Fruit fly (Drosophila melanogaster) whole organism, adult: ENCODE results near the gene PolD1.

Experiments
- CG11617 ChIP-seq: fragments of 200-800 bp; sonication (Bioruptor generic); optimal IDR thresholded peaks from 2 replicates; lab custom pipeline; 2017; ENCODE audit warnings: mild to moderate bottlenecking, missing biosample characterization, missing genetic modification reagents, missing genetic modification characterization
- CG12768 ChIP-seq: fragments of 200-800 bp; sonication (Bioruptor generic); optimal IDR thresholded peaks from 2 replicates; lab custom pipeline; 2017; ENCODE audit warnings: missing biosample characterization, missing genetic modification characterization, mild to moderate bottlenecking, moderate library complexity, missing genetic modification reagents
- CG14711 ChIP-seq: fragments of 200-800 bp; sonication (Bioruptor generic); optimal IDR thresholded peaks from 2 replicates; lab custom pipeline; 2018; ENCODE audit warnings: missing biosample characterization, mild to moderate bottlenecking, missing genetic modification characterization, moderate library complexity
- CG1620 ChIP-seq: fragments of 200-800 bp; sonication (Bioruptor generic); optimal IDR thresholded peaks from 2 replicates; lab custom pipeline; 2016; ENCODE audit warnings: missing biosample characterization, missing genetic modification characterization
- CG33017 ChIP-seq: fragments of 200-800 bp; sonication (Bioruptor generic); optimal IDR thresholded peaks from 2 replicates; lab custom pipeline; 2018; ENCODE audit warnings: missing biosample characterization, mild to moderate bottlenecking, missing genetic modification characterization, moderate library complexity
- CG5204 ChIP-seq: fragments of 200-800 bp; sonication (Bioruptor generic); optimal IDR thresholded peaks from 2 replicates; lab custom pipeline; 2016; ENCODE audit warnings: missing biosample characterization, missing genetic modification characterization
- CG7045 ChIP-seq: fragments of 200-800 bp; sonication (Bioruptor generic); optimal IDR thresholded peaks from 2 replicates; lab custom pipeline; 2017; ENCODE audit warnings: missing biosample characterization, mild to moderate bottlenecking, missing genetic modification characterization
- CG7101 ChIP-seq: fragments of 200-800 bp; sonication (Bioruptor generic); optimal IDR thresholded peaks from 2 replicates; lab custom pipeline; 2018; ENCODE audit warnings: missing biosample characterization, mild to moderate bottlenecking, missing genetic modification characterization, moderate library complexity
- Clk ChIP-seq: fragments of 200-800 bp; sonication (Bioruptor generic); optimal IDR thresholded peaks from 2 replicates; lab custom pipeline; 2017; ENCODE audit warnings: missing biosample characterization, missing genetic modification characterization
- Crg-1 ChIP-seq: fragments of 200-800 bp; sonication (Bioruptor generic); optimal IDR thresholded peaks from 2 replicates; lab custom pipeline; 2016; ENCODE audit warnings: missing biosample characterization, missing genetic modification characterization
- Hr96 ChIP-seq: fragments of 200-800 bp; sonication (Bioruptor generic); optimal IDR thresholded peaks from 2 replicates; lab custom pipeline; 2016; ENCODE audit warnings: missing biosample characterization, missing genetic modification characterization
- Mnt ChIP-seq: fragments of 200-800 bp; sonication (Bioruptor generic); optimal IDR thresholded peaks from 2 replicates; lab custom pipeline; 2016; ENCODE audit warnings: missing biosample characterization, mild to moderate bottlenecking, missing genetic modification characterization
- bab1 ChIP-seq: fragments of 200-800 bp; sonication (Bioruptor generic); optimal IDR thresholded peaks from 3 replicates; lab custom pipeline; 2019; ENCODE audit warnings: missing biosample characterization, mild to moderate bottlenecking, missing genetic modification characterization, moderate library complexity
- cic ChIP-seq: fragments of 200-800 bp; sonication (Bioruptor generic); optimal IDR thresholded peaks from 2 replicates; lab custom pipeline; 2017; ENCODE audit warnings: missing biosample characterization, mild to moderate bottlenecking, missing genetic modification characterization, moderate library complexity
- cnc ChIP-seq, 2 experiments: fragments of >200 bp; optimal IDR thresholded peaks; 2 replicates each; lab custom pipeline; 2017
- kay ChIP-seq: fragments of 200-800 bp; sonication (Bioruptor generic); peaks from one replicate; lab custom pipeline; 2016; ENCODE audit warnings: missing biosample characterization, missing genetic modification characterization, borderline replicate concordance
- ovo ChIP-seq: fragments of 200-800 bp; sonication (Bioruptor generic); optimal IDR thresholded peaks from 2 replicates; lab custom pipeline; 2016; ENCODE audit warnings: missing biosample characterization, missing genetic modification characterization
- pad ChIP-seq: fragments of 200-800 bp; sonication (Bioruptor generic); optimal IDR thresholded peaks from 3 replicates; lab custom pipeline; 2017; ENCODE audit warnings: missing biosample characterization, missing genetic modification characterization, mild to moderate bottlenecking, moderate library complexity, missing genetic modification reagents
- tj ChIP-seq: fragments of 200-800 bp; sonication (Bioruptor generic); optimal IDR thresholded peaks from 3 replicates; lab custom pipeline; 2017; ENCODE audit warnings: missing biosample characterization, mild to moderate bottlenecking, missing genetic modification characterization, moderate library complexity
- toe ChIP-seq: fragments of 200-800 bp; sonication (Bioruptor generic); optimal IDR thresholded peaks from 2 replicates; lab custom pipeline; 2016; ENCODE audit warnings: missing biosample characterization, missing genetic modification characterization

Gene PolD1

DNA sequence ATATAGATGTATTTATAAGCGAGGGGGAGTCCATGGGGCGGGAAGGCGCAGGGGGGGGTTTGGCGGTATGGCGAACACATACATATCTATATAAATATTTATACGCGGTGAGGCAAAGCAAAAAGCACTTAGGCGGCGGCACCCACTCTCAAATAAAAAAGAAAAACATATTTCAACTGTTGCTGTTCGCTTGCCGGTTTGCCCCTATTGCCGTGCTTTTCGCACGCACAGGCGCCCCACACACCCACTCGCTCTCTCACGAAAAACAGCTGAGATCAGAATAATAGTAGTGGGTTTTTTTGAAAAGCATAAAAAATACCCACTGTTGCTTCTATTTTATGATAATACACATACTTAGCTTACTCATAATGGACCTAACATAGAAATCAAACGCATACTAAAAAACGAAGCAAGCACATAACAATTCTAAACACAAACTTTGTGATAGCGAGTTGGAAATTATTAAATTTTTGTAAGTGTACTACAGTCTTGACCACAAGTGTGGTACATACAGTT, 13.6 kb upstream of the PolD1 start:
- TF ChIP-seq CG14711 (tag; lab: Kevin White, UChicago) (peak; percentile 79), pad (GFP tag; lab: Kevin White, UChicago) (peak; percentile 59), Hr96 (peak; percentile 90), cnc (optimal IDR thresholded peaks at IDR 0.05; lab: Kevin White, UChicago) (no peak), CG5204 (GFP tag; lab: Kevin White, UChicago) (peak; percentile 94), bab1 (GFP tag; lab: Kevin White, UChicago) (peak; percentile 45), Crg-1 (GFP tag; lab: Kevin White, UChicago) (peak; percentile 57), CG11617 (peak; percentile 80), CG12768 (GFP tag; lab: Kevin White, UChicago) (peak; percentile 91), CG33017 (tag; lab: Kevin White, UChicago) (peak; percentile 93), CG1620 (GFP tag; lab: Kevin White, UChicago) (peak; percentile 47), ovo (GFP tag; lab: Kevin White, UChicago) (peak; percentile 75), toe (GFP tag; lab: Kevin White, UChicago) (peak; percentile 89), tj (GFP tag; lab: Kevin White, UChicago) (peak; percentile 50), cic (peak; percentile 77), kay (no peak), CG7045 (GFP tag; lab: Kevin White, UChicago) (peak; percentile 86), Clk (peak; percentile 57), CG7101 (tag; lab: Kevin White, UChicago) (peak; percentile 89), Mnt (GFP tag; lab: Kevin White, UChicago) (peak; percentile 57)

DNA sequence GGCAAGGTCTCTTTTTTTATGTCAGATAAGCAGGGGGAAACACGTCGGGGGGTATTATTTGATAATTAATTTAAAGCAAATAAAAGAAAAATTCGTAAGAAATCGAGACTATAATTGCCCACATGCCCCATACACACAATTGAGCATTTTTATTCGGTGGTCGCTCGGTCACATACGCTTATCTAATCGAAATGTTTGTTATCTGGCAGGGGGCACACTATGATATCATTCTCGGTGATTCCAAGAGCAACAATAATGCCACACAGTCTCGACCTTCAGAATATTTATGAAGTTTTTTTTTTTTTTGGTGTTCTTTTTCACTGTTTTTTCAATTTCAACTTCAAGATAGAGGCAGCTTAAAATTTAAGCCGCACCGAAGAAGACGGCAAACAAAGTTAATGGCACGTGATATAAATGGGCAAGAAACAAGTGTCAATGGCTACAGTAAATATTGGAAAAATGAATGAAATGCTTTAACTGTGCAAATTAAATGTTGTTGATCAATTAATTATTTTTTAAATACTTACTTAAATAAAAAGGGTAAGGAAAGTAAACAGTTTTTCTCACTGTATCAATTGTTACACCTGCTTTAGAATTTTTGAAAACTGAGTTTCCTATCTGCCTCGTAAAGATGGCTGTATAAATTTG, 11.9 kb upstream of the PolD1 start:
- TF ChIP-seq CG7101 (tag; lab: Kevin White, UChicago), result no peak
- TF ChIP-seq cnc (optimal IDR thresholded peaks at IDR 0.05; lab: Kevin White, UChicago), result no peak
- no peak for TF ChIP-seq Hr96
- TF ChIP-seq bab1 (GFP tag; lab: Kevin White, UChicago), result no peak
- no peak for TF ChIP-seq CG14711 (tag; lab: Kevin White, UChicago)
- no peak for TF ChIP-seq CG5204 (GFP tag; lab: Kevin White, UChicago)
- no peak for TF ChIP-seq kay
- TF ChIP-seq CG12768 (GFP tag; lab: Kevin White, UChicago), result no peak

DNA sequence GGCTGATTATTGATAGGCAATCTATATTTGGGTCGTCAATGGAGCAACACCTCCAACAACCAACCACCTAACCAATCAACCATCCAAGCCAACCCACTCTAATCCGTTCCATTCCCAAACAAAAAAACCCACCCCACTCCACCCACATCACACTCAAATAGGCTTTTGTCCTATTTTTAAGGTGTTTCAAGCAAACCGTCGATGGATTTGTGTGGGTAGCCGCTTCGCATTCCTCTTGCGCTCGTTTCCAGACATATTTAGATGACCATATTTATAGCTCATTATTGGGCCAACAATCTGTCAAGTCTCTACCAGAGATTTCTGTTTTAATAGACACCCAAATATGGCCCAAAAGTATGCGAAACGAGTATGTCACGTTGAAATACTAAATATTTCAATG, 10.6 kb upstream of the PolD1 start:
- TF ChIP-seq Clk, result no peak
- no peak for TF ChIP-seq pad (GFP tag; lab: Kevin White, UChicago)
- TF ChIP-seq tj (GFP tag; lab: Kevin White, UChicago), result no peak
- no peak for TF ChIP-seq CG7045 (GFP tag; lab: Kevin White, UChicago)
- TF ChIP-seq ovo (GFP tag; lab: Kevin White, UChicago), result no peak
- TF ChIP-seq CG7101 (tag; lab: Kevin White, UChicago), result no peak
- TF ChIP-seq bab1 (GFP tag; lab: Kevin White, UChicago), result no peak
- TF ChIP-seq Hr96, result no peak
- TF ChIP-seq Mnt (GFP tag; lab: Kevin White, UChicago), result no peak
- TF ChIP-seq kay, result no peak

DNA sequence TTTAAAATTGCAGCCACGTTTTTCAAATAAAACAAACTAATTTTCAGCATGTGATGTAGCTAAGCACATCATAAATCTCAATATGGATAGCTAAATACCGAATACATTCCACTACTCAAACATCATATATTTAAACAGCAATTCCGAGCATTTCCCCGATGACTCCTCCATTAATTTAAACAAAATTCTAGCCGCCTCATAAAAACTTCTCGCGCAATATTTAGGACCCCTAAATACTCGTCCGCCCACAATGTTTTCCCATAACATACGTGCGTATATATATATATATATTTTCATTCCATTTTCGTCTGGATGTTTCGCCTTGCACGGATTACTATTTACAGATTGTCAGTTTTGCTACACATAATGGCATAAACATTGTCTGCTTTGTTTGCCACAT, 8.4 kb upstream of the PolD1 start:
- TF ChIP-seq kay (no peak), CG7101 (tag; lab: Kevin White, UChicago) (no peak), toe (GFP tag; lab: Kevin White, UChicago) (no peak), Crg-1 (GFP tag; lab: Kevin White, UChicago) (no peak), Clk (no peak), CG12768 (GFP tag; lab: Kevin White, UChicago) (no peak), bab1 (GFP tag; lab: Kevin White, UChicago) (no peak), ovo (GFP tag; lab: Kevin White, UChicago) (no peak), CG7045 (GFP tag; lab: Kevin White, UChicago) (no peak), CG5204 (GFP tag; lab: Kevin White, UChicago) (no peak), CG11617 (no peak), Hr96 (no peak), pad (GFP tag; lab: Kevin White, UChicago) (no peak), CG33017 (tag; lab: Kevin White, UChicago) (no peak), cnc (optimal IDR thresholded peaks at IDR 0.05; lab: Kevin White, UChicago) (no peak), Mnt (GFP tag; lab: Kevin White, UChicago) (no peak), CG1620 (GFP tag; lab: Kevin White, UChicago) (no peak), cic (no peak), tj (GFP tag; lab: Kevin White, UChicago) (no peak), CG14711 (tag; lab: Kevin White, UChicago) (no peak)

DNA sequence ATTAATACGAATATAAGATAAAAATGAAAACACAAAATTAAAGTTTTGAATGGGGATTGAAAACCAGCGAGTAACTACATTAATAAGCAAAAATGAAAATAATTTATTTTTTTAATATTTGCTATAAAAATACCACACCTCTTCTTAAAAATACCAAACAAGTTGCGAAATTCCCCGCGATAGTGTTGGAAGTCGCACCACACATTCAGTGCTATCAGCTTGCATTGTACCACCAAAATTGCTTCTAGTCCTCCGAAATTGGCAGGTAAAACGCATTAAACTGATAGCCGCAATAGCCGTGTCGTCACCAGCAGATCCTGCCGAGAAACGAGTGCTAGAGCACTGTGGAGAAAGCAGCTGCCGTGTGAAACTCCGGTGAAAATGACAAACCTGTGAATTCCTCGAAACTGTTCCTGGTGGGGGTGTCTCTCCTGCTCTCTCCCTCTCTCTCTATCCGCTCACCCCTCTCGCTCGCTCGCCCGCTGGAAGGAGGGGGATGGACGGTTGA, 478 bp upstream of the PolD1 start, which contains the start of gene Hip14:
Gene Hip14, plus strand, starts transcription at position 198 of the 508 bp plus-strand sequence.
- TF ChIP-seq ovo (GFP tag; lab: Kevin White, UChicago), result no peak
- peak; percentile 11 for TF ChIP-seq bab1 (GFP tag; lab: Kevin White, UChicago)
- no peak for TF ChIP-seq Clk
- no peak for TF ChIP-seq toe (GFP tag; lab: Kevin White, UChicago)
- TF ChIP-seq kay, result no peak
- TF ChIP-seq CG12768 (GFP tag; lab: Kevin White, UChicago), result peak; percentile 65
- no peak for TF ChIP-seq Mnt (GFP tag; lab: Kevin White, UChicago)
- TF ChIP-seq pad (GFP tag; lab: Kevin White, UChicago), result peak; percentile 95
- TF ChIP-seq cnc (optimal IDR thresholded peaks at IDR 0.05; lab: Kevin White, UChicago), result no peak
- peak; percentile 51 for TF ChIP-seq CG11617
- TF ChIP-seq CG33017 (tag; lab: Kevin White, UChicago), result peak; percentile 16
- no peak for TF ChIP-seq Hr96
- no peak for TF ChIP-seq CG5204 (GFP tag; lab: Kevin White, UChicago)
- TF ChIP-seq tj (GFP tag; lab: Kevin White, UChicago), result no peak
- peak; percentile 58 for TF ChIP-seq CG7101 (tag; lab: Kevin White, UChicago)
- TF ChIP-seq Crg-1 (GFP tag; lab: Kevin White, UChicago), result peak; percentile 10
- peak; percentile 24 for TF ChIP-seq CG14711 (tag; lab: Kevin White, UChicago)
- peak; percentile 25 for TF ChIP-seq CG1620 (GFP tag; lab: Kevin White, UChicago)
- TF ChIP-seq CG7045 (GFP tag; lab: Kevin White, UChicago), result peak; percentile 12
- TF ChIP-seq cic, result peak; percentile 16
